Worm (Caenorhabditis elegans): ENCODE measurements around the gene smim-14.

The smim-14 gene

ce11 chrIII:3426741-3427140, 42.8 kb downstream of the smim-14 start (continued):
- no peak for TF ChIP-seq Y48G9A.11 (GFP tag; IDR thresholded peaks at IDR 0.05)
- TF ChIP-seq nhr-11 (tag; optimal IDR thresholded peaks at IDR 0.05) = no peak
- TF ChIP-seq ceh-20 (GFP tag; IDR thresholded peaks at IDR 0.05) = 0 out of 2 replicates have a peak, but pooled peaks have one; percentile 15

ce11 chrIII:3425438-3425837, 44.1 kb downstream of the smim-14 start, which contains the start of gene metl-18:
Gene metl-18 (plus strand): TSS chrIII:3425738.
- no peak for TF ChIP-seq sdz-12 (GFP tag; optimal IDR thresholded peaks at IDR 0.05)
- TF ChIP-seq R02D3.7 (tag; optimal IDR thresholded peaks at IDR 0.05) = no peak

- TF ChIP-seq lin-15B (tag; optimal IDR thresholded peaks at IDR 0.05) (no peak), mes-2 (tag; optimal IDR thresholded peaks at IDR 0.05; ENCODE audit: poor library complexity, severe bottlenecking) (peak; percentile 42)
These were observed 45.6 kb downstream of the smim-14 start for ce11 chrIII:3423924-3424323.

- no peak for TF ChIP-seq nhr-11 (tag; optimal IDR thresholded peaks at IDR 0.05)
- TF ChIP-seq sdz-12 (GFP tag; optimal IDR thresholded peaks at IDR 0.05) = no peak
- TF ChIP-seq nhr-42 (GFP tag; IDR thresholded peaks at IDR 0.05) = no peak
- no peak for TF ChIP-seq nhr-102 (tag; optimal IDR thresholded peaks at IDR 0.05)
- no peak for TF ChIP-seq ceh-44 (GFP tag; IDR thresholded peaks at IDR 0.05)
- TF ChIP-seq ceh-20 (GFP tag; IDR thresholded peaks at IDR 0.05) = no peak
- TF ChIP-seq cey-2 (tag; optimal IDR thresholded peaks at IDR 0.05; ENCODE audit: borderline replicate concordance, insufficient read depth) = no peak
- TF ChIP-seq aly-2 (tag; optimal IDR thresholded peaks at IDR 0.05) = no peak
- TF ChIP-seq mdl-1 (tag; optimal IDR thresholded peaks at IDR 0.05) = no peak
- TF ChIP-seq dmd-9 (GFP tag; IDR thresholded peaks at IDR 0.05) = no peak
- TF ChIP-seq nhr-6 (tag; optimal IDR thresholded peaks at IDR 0.05) = no peak
- TF ChIP-seq zip-11 (GFP tag; IDR thresholded peaks at IDR 0.05) = no peak
- no peak for TF ChIP-seq egl-27 (tag; optimal IDR thresholded peaks at IDR 0.05)
- no peak for TF ChIP-seq duxl-1 (tag; optimal IDR thresholded peaks at IDR 0.05; ENCODE audit: poor library complexity)
- TF ChIP-seq php-3 (GFP tag; IDR thresholded peaks at IDR 0.05) = no peak
- no peak for TF ChIP-seq lin-29 (GFP tag; IDR thresholded peaks at IDR 0.05)
- TF ChIP-seq aha-1 (tag) = no peak
- TF ChIP-seq ZK337.2 (GFP tag; IDR thresholded peaks at IDR 0.05) = no peak
These were observed 50.6 kb downstream of the smim-14 start for ce11 chrIII:3418906-3419305.

Measured in whole organism, L4 larva.